Fruit fly (Drosophila melanogaster) whole organism, embryonic: ENCODE measurements around the gene CG31760.
A peak's percentile ranks its signal among the peaks of the same experiment; 100 is the strongest.

Experiments
- CG10267 ChIP-seq: fragments of 200-800 bp; sonication (Bioruptor generic); optimal IDR thresholded peaks from 2 replicates; lab custom pipeline; 2018; ENCODE audit warnings: missing biosample characterization, mild to moderate bottlenecking, missing genetic modification characterization, moderate library complexity
- CG13287 ChIP-seq: fragments of 200-800 bp; sonication (Bioruptor generic); IDR thresholded peaks from 2 replicates; pipeline ENCODE4 v1.3.6; 2022; ENCODE audit warnings: missing biosample characterization, missing genetic modification characterization; ENCODE audit not compliant: partially characterized antibody
- CG14965 ChIP-seq: fragments of 200-800 bp; sonication (Bioruptor generic); optimal IDR thresholded peaks from 2 replicates; lab custom pipeline; 2016; ENCODE audit warnings: missing biosample characterization, missing genetic modification characterization, borderline replicate concordance
- CG17186 ChIP-seq: fragments of 200-800 bp; sonication (Bioruptor generic); optimal IDR thresholded peaks from 3 replicates; lab custom pipeline; 2017; ENCODE audit warnings: missing biosample characterization, missing genetic modification reagents, missing genetic modification characterization
- CG17359 ChIP-seq: fragments of 200-800 bp; sonication (Bioruptor generic); optimal IDR thresholded peaks from 3 replicates; lab custom pipeline; 2018; ENCODE audit warnings: missing biosample characterization, mild to moderate bottlenecking, missing genetic modification characterization, moderate library complexity
- CG17829 ChIP-seq: fragments of 200-800 bp; optimal IDR thresholded peaks from 2 replicates; lab custom pipeline; 2019; ENCODE audit warnings: missing biosample characterization, mild to moderate bottlenecking, missing genetic modification characterization, moderate library complexity
- CG1792 ChIP-seq: fragments of 200-800 bp; sonication (Bioruptor generic); optimal IDR thresholded peaks from 2 replicates; lab custom pipeline; 2016; ENCODE audit warnings: missing biosample characterization, missing genetic modification characterization
- CG18262 ChIP-seq: fragments of 200-800 bp; optimal IDR thresholded peaks from 3 replicates; lab custom pipeline; 2019; ENCODE audit warnings: missing biosample characterization, mild to moderate bottlenecking, missing genetic modification characterization, moderate library complexity
- CG2116 ChIP-seq: fragments of 200-800 bp; sonication (Bioruptor generic); optimal IDR thresholded peaks from 3 replicates; lab custom pipeline; 2018; ENCODE audit warnings: missing biosample characterization, mild to moderate bottlenecking, missing genetic modification characterization
- CG30020 ChIP-seq: fragments of 200-800 bp; optimal IDR thresholded peaks from 2 replicates; lab custom pipeline; 2019; ENCODE audit warnings: missing biosample characterization, mild to moderate bottlenecking, missing genetic modification characterization, moderate library complexity
- CG34224 ChIP-seq: fragments of 200-800 bp; sonication (Bioruptor generic); IDR thresholded peaks from 3 replicates; pipeline ENCODE4 v1.3.6; 2022; ENCODE audit warnings: missing biosample characterization, missing genetic modification characterization; ENCODE audit not compliant: partially characterized antibody
- CG4360 ChIP-seq: fragments of 200-800 bp; sonication (Bioruptor generic); IDR thresholded peaks from 2 replicates; pipeline ENCODE4 v1.3.6; 2022; ENCODE audit warnings: missing biosample characterization, missing genetic modification characterization
- CG43689 ChIP-seq: fragments of 200-800 bp; sonication (Bioruptor generic); IDR thresholded peaks from 2 replicates; pipeline ENCODE4 v1.3.6; 2022; ENCODE audit warnings: missing biosample characterization, missing genetic modification characterization
- CG4617 ChIP-seq: fragments of 200-800 bp; sonication (Bioruptor generic); optimal IDR thresholded peaks from 3 replicates; lab custom pipeline; 2016; ENCODE audit warnings: missing biosample characterization, missing genetic modification characterization, borderline replicate concordance
- Dll ChIP-seq: fragments of 200-800 bp; sonication (Bioruptor generic); IDR thresholded peaks from 4 replicates; pipeline ENCODE4 v1.3.6; 2022; ENCODE audit warnings: missing biosample characterization, missing genetic modification characterization; ENCODE audit not compliant: partially characterized antibody
- Dp ChIP-seq: fragments of 200-800 bp; sonication (Bioruptor generic); optimal IDR thresholded peaks from 2 replicates; lab custom pipeline; 2018; ENCODE audit warnings: missing biosample characterization, mild to moderate bottlenecking, missing genetic modification characterization, moderate library complexity
- E2f1 ChIP-seq: fragments of 200-800 bp; sonication (Bioruptor generic); IDR thresholded peaks from 2 replicates; pipeline ENCODE4 v1.3.6; 2022; ENCODE audit warnings: missing biosample characterization, missing genetic modification characterization
- Ets97D ChIP-seq: fragments of 200-800 bp; sonication (Bioruptor generic); optimal IDR thresholded peaks from 3 replicates; lab custom pipeline; 2016; ENCODE audit warnings: missing biosample characterization, missing genetic modification characterization
- HmgZ ChIP-seq: fragments of 200-800 bp; sonication (Bioruptor generic); optimal IDR thresholded peaks from 2 replicates; lab custom pipeline; 2018; ENCODE audit warnings: missing biosample characterization, mild to moderate bottlenecking, missing genetic modification characterization
- Hr78 ChIP-seq, 2 experiments: fragments of 200-800 bp in 1 of 2; fragments of >200 bp in 1 of 2; sonication (Bioruptor generic) in 1 of 2; optimal IDR thresholded peaks; 2 replicates each; lab custom pipeline; 2017 to 2019; ENCODE audit warnings: missing biosample characterization in 2 of 2, missing genetic modification characterization in 2 of 2, mild to moderate bottlenecking in 1 of 2, moderate library complexity in 1 of 2
- MESR4 ChIP-seq: fragments of 200-800 bp; sonication (Bioruptor generic); optimal IDR thresholded peaks from 2 replicates; lab custom pipeline; 2018; ENCODE audit warnings: missing biosample characterization, mild to moderate bottlenecking, missing genetic modification characterization, moderate library complexity
- Opbp ChIP-seq: fragments of 200-800 bp; sonication (Bioruptor generic); IDR thresholded peaks from 3 replicates; pipeline ENCODE4 v1.3.6; 2022; ENCODE audit warnings: missing biosample characterization, missing genetic modification characterization; ENCODE audit not compliant: partially characterized antibody
- Pdp1 ChIP-seq, 2 experiments: fragments of 200-800 bp; sonication (Bioruptor generic); optimal IDR thresholded peaks; 3 replicates each; lab custom pipeline; 2016; ENCODE audit warnings: missing biosample characterization in 2 of 2, missing genetic modification characterization in 2 of 2, mild to moderate bottlenecking in 1 of 2, moderate library complexity in 1 of 2
- Ssrp ChIP-seq: fragments of 200-800 bp; sonication (Bioruptor generic); optimal IDR thresholded peaks from 2 replicates; lab custom pipeline; 2018; ENCODE audit warnings: missing biosample characterization, mild to moderate bottlenecking, missing genetic modification characterization, moderate library complexity
- YL-1 ChIP-seq: fragments of 200-800 bp; sonication (Bioruptor generic); optimal IDR thresholded peaks from 3 replicates; lab custom pipeline; 2017; ENCODE audit warnings: missing biosample characterization, mild to moderate bottlenecking, missing genetic modification characterization
- dan ChIP-seq: fragments of 200-800 bp; sonication (Bioruptor generic); IDR thresholded peaks from 2 replicates; pipeline ENCODE4 v1.3.6; 2022; ENCODE audit warnings: missing biosample characterization, missing genetic modification characterization
- eve ChIP-seq, 2 experiments: fragments of >200 bp; optimal IDR thresholded peaks; 2 replicates each; lab custom pipeline; 2017; ENCODE audit warnings: missing biosample characterization in 2 of 2, missing genetic modification characterization in 2 of 2
- fd3F ChIP-seq: fragments of 200-800 bp; sonication (Bioruptor generic); optimal IDR thresholded peaks from 2 replicates; lab custom pipeline; 2018; ENCODE audit warnings: missing biosample characterization, mild to moderate bottlenecking, missing genetic modification characterization, moderate library complexity
- fd64A ChIP-seq: fragments of 200-800 bp; sonication (Bioruptor generic); optimal IDR thresholded peaks from 3 replicates; lab custom pipeline; 2018; ENCODE audit warnings: missing biosample characterization, mild to moderate bottlenecking, missing genetic modification characterization
- gfzf ChIP-seq: fragments of 200-800 bp; sonication (Bioruptor generic); optimal IDR thresholded peaks from 2 replicates; lab custom pipeline; 2016; ENCODE audit warnings: missing biosample characterization, mild to moderate bottlenecking, missing genetic modification characterization, moderate library complexity
- lov ChIP-seq, 2 experiments: fragments of 200-800 bp in 1 of 2; fragments of >200 bp in 1 of 2; sonication (Bioruptor generic) in 1 of 2; IDR thresholded peaks in 1 of 2; optimal IDR thresholded peaks in 1 of 2; 2 replicates in 1 of 2; 3 replicates in 1 of 2; pipeline versions ENCODE4 v1.3.6 to Lab custom; 2017 to 2022; ENCODE audit warnings: missing biosample characterization in 1 of 2, missing genetic modification characterization in 1 of 2
- peb ChIP-seq: fragments of 200-800 bp; sonication (Bioruptor generic); IDR thresholded peaks from 2 replicates; pipeline ENCODE4 v1.3.6; 2022; ENCODE audit warnings: missing biosample characterization, missing genetic modification characterization
- pum ChIP-seq: fragments of 200-800 bp; sonication (Bioruptor generic); optimal IDR thresholded peaks from 2 replicates; lab custom pipeline; 2016; ENCODE audit warnings: missing biosample characterization, missing genetic modification characterization
- pzg ChIP-seq: fragments of 200-800 bp; sonication (Bioruptor generic); optimal IDR thresholded peaks from 3 replicates; lab custom pipeline; 2018; ENCODE audit warnings: missing biosample characterization, mild to moderate bottlenecking, missing genetic modification characterization, moderate library complexity
- sens ChIP-seq: fragments of 200-800 bp; sonication (Bioruptor generic); peaks from one replicate; lab custom pipeline; 2016; ENCODE audit warnings: missing biosample characterization, missing genetic modification characterization
- sqz ChIP-seq: fragments of 200-800 bp; sonication (Bioruptor generic); optimal IDR thresholded peaks from 3 replicates; lab custom pipeline; 2018; ENCODE audit warnings: missing biosample characterization, mild to moderate bottlenecking, missing genetic modification characterization
- tll ChIP-seq, 2 experiments: fragments of 200-800 bp in 1 of 2; fragments of >200 bp in 1 of 2; sonication (Bioruptor generic) in 1 of 2; optimal IDR thresholded peaks; 2 replicates each; lab custom pipeline; 2017 to 2019; ENCODE audit warnings: missing biosample characterization in 2 of 2, missing genetic modification characterization in 2 of 2, mild to moderate bottlenecking in 1 of 2, moderate library complexity in 1 of 2
- tx ChIP-seq: fragments of 200-800 bp; sonication (Bioruptor generic); optimal IDR thresholded peaks from 2 replicates; lab custom pipeline; 2016; ENCODE audit warnings: missing biosample characterization, missing genetic modification characterization

CG31760 gene

DNA sequence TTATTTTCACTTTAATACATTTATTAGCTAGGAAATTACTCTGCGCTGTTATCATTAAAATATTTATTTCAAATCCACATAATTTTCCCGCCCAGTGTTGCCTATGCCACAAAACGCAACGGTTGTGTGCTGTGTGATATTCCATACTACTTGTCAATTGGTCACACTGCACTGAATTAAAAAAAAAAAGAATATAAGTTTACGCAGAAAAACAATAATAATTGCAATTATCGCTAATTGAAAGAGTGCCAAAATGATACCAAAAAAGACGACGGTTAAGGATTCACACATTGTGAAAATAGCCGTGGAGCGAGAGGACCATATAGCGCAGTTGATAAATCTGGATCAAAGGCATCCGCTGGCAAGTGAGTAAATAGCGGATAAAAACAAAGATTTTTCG, 44.9 kb upstream of the CG31760 start, which contains the start of gene Ced-12 (continued):
- TF ChIP-seq E2f1 (GFP tag; lab: Robert Waterston, UW), result no peak
- peak; percentile 23 for TF ChIP-seq YL-1 (GFP tag; lab: Kevin White, UChicago)
- TF ChIP-seq peb (GFP tag; lab: Robert Waterston, UW), result no peak
- peak; percentile 87 for TF ChIP-seq CG4617
- TF ChIP-seq CG30020 (tag; lab: Kevin White, UChicago), result no peak
- 0 out of 4 replicates have a peak, but pooled peaks have one; percentile 14 for TF ChIP-seq Dll
- TF ChIP-seq sens (GFP tag; lab: Kevin White, UChicago), result peak; percentile 37
- no peak for TF ChIP-seq fd3F (GFP tag; lab: Kevin White, UChicago)
- TF ChIP-seq MESR4 (GFP tag; lab: Kevin White, UChicago), result peak; percentile 58
- TF ChIP-seq CG17359 (tag; lab: Kevin White, UChicago), result peak; percentile 46
- no peak for TF ChIP-seq CG14965 (GFP tag; lab: Kevin White, UChicago)
- TF ChIP-seq Hr78 (GFP tag; optimal IDR thresholded peaks at IDR 0.05; lab: Kevin White, UChicago), result no peak
- no peak for TF ChIP-seq CG43689 (GFP tag; lab: Robert Waterston, UW)
- peak; percentile 69 for TF ChIP-seq CG10267 (tag; lab: Kevin White, UChicago)
- peak; percentile 83 for TF ChIP-seq CG17186 (GFP tag; lab: Kevin White, UChicago)
- TF ChIP-seq tll (GFP tag; optimal IDR thresholded peaks at IDR 0.05; lab: Kevin White, UChicago), result no peak
- no peak for TF ChIP-seq dan (GFP tag; lab: Robert Waterston, UW)
- peak; percentile 60 for TF ChIP-seq CG18262 (tag; lab: Kevin White, UChicago)
- peak; percentile 85 for TF ChIP-seq sqz (GFP tag; lab: Kevin White, UChicago)
- TF ChIP-seq fd64A (GFP tag; lab: Kevin White, UChicago), result no peak
- peak; percentile 17; the same call in 1 of the 2 replicates for TF ChIP-seq CG13287 (GFP tag; lab: Robert Waterston, UW)
- TF ChIP-seq tx (GFP tag; lab: Kevin White, UChicago), result no peak
- peak; percentile 64 for TF ChIP-seq pzg (GFP tag; lab: Kevin White, UChicago)
- 0 out of 3 replicates have a peak, but pooled peaks have one; percentile 8 for TF ChIP-seq Opbp (GFP tag; lab: Robert Waterston, UW)
- TF ChIP-seq CG2116 (GFP tag; lab: Kevin White, UChicago), result peak; percentile 18
- TF ChIP-seq CG34224 (GFP tag; lab: Robert Waterston, UW), result no peak
- 0 out of 2 replicates have a peak, but pooled peaks have one; percentile 19 for TF ChIP-seq CG4360
- no peak for TF ChIP-seq lov (optimal IDR thresholded peaks at IDR 0.05; lab: Kevin White, UChicago)
- no peak for TF ChIP-seq lov (GFP tag; IDR thresholded peaks at IDR 0.05; lab: Robert Waterston, UW)
- TF ChIP-seq CG17829 (tag; lab: Kevin White, UChicago), result no peak
- peak; percentile 87 for TF ChIP-seq gfzf (GFP tag; lab: Kevin White, UChicago)
- no peak for TF ChIP-seq Ssrp (tag; lab: Kevin White, UChicago)
- TF ChIP-seq Ets97D, result peak; percentile 37
- peak; percentile 90 for TF ChIP-seq Dp (GFP tag; lab: Kevin White, UChicago)
- TF ChIP-seq pum (GFP tag; lab: Kevin White, UChicago), result no peak
- no peak for TF ChIP-seq eve (GFP tag; optimal IDR thresholded peaks at IDR 0.05; lab: Kevin White, UChicago)
- peak in 1 of 2 experiments; percentile 13 for TF ChIP-seq Pdp1 (GFP tag; optimal IDR thresholded peaks at IDR 0.05; lab: Kevin White, UChicago)
- TF ChIP-seq CG1792 (GFP tag; lab: Kevin White, UChicago), result no peak
- TF ChIP-seq HmgZ (tag; lab: Kevin White, UChicago), result peak; percentile 5
